Fruit fly (Drosophila melanogaster): ENCODE data around the gene Rat1.

DNA sequence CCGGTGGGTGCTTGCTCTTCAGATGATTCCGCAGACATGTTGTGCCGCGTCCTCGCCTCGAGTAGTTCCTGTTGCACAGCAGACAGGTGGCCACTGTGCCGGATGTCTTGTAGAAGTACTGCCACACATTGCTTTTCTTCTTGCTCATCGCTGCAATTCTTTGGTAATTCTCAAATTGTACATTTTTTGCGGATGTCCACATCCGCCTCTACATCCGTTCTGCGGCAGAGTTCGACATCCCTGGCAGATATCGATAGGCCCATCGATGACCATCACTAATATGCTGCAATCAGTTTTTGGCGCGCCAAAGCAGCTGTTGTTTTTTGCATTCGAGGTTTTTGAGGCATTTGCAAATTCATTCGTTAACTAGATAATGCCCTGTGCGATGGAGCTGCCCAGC lies 48.8 kb downstream of the Rat1 start, which contains the start of the genes CG13775 and CG3430:
- TF ChIP-seq CG8159 (tag; optimal IDR thresholded peaks at IDR 0.05) (no peak), Pif1A (GFP tag; optimal IDR thresholded peaks at IDR 0.05) (no peak), CG13204 (GFP tag; optimal IDR thresholded peaks at IDR 0.05) (no peak), CG14655 (GFP tag; optimal IDR thresholded peaks at IDR 0.05) (no peak)
